Fruit fly (Drosophila melanogaster) whole organism, embryonic: ENCODE data around the gene CG17224.

Experiments used
- Asciz ChIP-seq: fragments of 200-800 bp; sonication (Bioruptor generic); optimal IDR thresholded peaks from 2 replicates; lab custom pipeline; 2017; ENCODE audit warnings: missing biosample characterization, mild to moderate bottlenecking, missing genetic modification characterization, missing genetic modification reagents
- BEAF-32 ChIP-seq: fragments of 200-800 bp; sonication (Bioruptor generic); optimal IDR thresholded peaks from 3 replicates; lab custom pipeline; 2017; ENCODE audit warnings: missing biosample characterization, missing genetic modification characterization, mild to moderate bottlenecking, moderate library complexity, missing genetic modification reagents
- CG10366 ChIP-seq: fragments of 200-800 bp; sonication (Bioruptor generic); IDR thresholded peaks from 2 replicates; pipeline ENCODE4 v1.3.6; 2022; ENCODE audit warnings: missing biosample characterization, missing genetic modification characterization
- CG11093 ChIP-seq: fragments of 200-800 bp; sonication (Bioruptor generic); IDR thresholded peaks from 3 replicates; pipeline ENCODE4 v1.3.6; 2022; ENCODE audit warnings: missing biosample characterization, missing genetic modification characterization
- CG12236 ChIP-seq: fragments of 200-800 bp; sonication (Bioruptor generic); optimal IDR thresholded peaks from 2 replicates; lab custom pipeline; 2016; ENCODE audit warnings: missing biosample characterization, missing genetic modification characterization
- CG12659 ChIP-seq: fragments of 200-800 bp; sonication (Bioruptor generic); optimal IDR thresholded peaks from 3 replicates; lab custom pipeline; 2017; ENCODE audit warnings: mild to moderate bottlenecking, missing biosample characterization, missing genetic modification reagents, missing genetic modification characterization
- CG12769 ChIP-seq: fragments of 200-800 bp; sonication (Bioruptor generic); optimal IDR thresholded peaks from 2 replicates; lab custom pipeline; 2019; ENCODE audit warnings: missing biosample characterization, mild to moderate bottlenecking, missing genetic modification characterization, moderate library complexity
- CG13287 ChIP-seq: fragments of 200-800 bp; sonication (Bioruptor generic); IDR thresholded peaks from 2 replicates; pipeline ENCODE4 v1.3.6; 2022; ENCODE audit warnings: missing biosample characterization, missing genetic modification characterization; ENCODE audit not compliant: partially characterized antibody
- CG13624 ChIP-seq: fragments of 200-800 bp; sonication (Bioruptor generic); optimal IDR thresholded peaks from 2 replicates; lab custom pipeline; 2016; ENCODE audit warnings: missing biosample characterization, missing genetic modification characterization
- CG14965 ChIP-seq: fragments of 200-800 bp; sonication (Bioruptor generic); optimal IDR thresholded peaks from 2 replicates; lab custom pipeline; 2016; ENCODE audit warnings: missing biosample characterization, missing genetic modification characterization, borderline replicate concordance
- CG15269 ChIP-seq: fragments of 200-800 bp; sonication (Bioruptor generic); optimal IDR thresholded peaks from 2 replicates; lab custom pipeline; 2018; ENCODE audit warnings: missing biosample characterization, mild to moderate bottlenecking, missing genetic modification characterization, moderate library complexity
- CG15479 ChIP-seq: fragments of 200-800 bp; sonication (Bioruptor generic); optimal IDR thresholded peaks from 3 replicates; lab custom pipeline; 2019; ENCODE audit warnings: missing biosample characterization, mild to moderate bottlenecking, missing genetic modification characterization, moderate library complexity
- CG2712 ChIP-seq: fragments of 200-800 bp; optimal IDR thresholded peaks from 3 replicates; lab custom pipeline; 2019; ENCODE audit warnings: missing biosample characterization, mild to moderate bottlenecking, missing genetic modification characterization, moderate library complexity
- CG31388 ChIP-seq: fragments of 200-800 bp; sonication (Bioruptor generic); optimal IDR thresholded peaks from 2 replicates; lab custom pipeline; 2016; ENCODE audit warnings: missing biosample characterization, missing genetic modification characterization
- CG3847 ChIP-seq: fragments of 200-800 bp; sonication (Bioruptor generic); IDR thresholded peaks from 2 replicates; pipeline ENCODE4 v1.3.6; 2022; ENCODE audit warnings: missing biosample characterization, missing genetic modification characterization
- CG6854 ChIP-seq: fragments of 200-800 bp; sonication (Bioruptor generic); optimal IDR thresholded peaks from 3 replicates; lab custom pipeline; 2017; ENCODE audit warnings: missing biosample characterization, mild to moderate bottlenecking, missing genetic modification characterization
- CG7357 ChIP-seq: fragments of 200-800 bp; sonication (Bioruptor generic); IDR thresholded peaks from 3 replicates; pipeline ENCODE4 v1.3.6; 2022; ENCODE audit warnings: missing biosample characterization, missing genetic modification characterization
- CG7745 ChIP-seq: fragments of 200-800 bp; sonication (Bioruptor generic); optimal IDR thresholded peaks from 2 replicates; lab custom pipeline; 2018; ENCODE audit warnings: missing biosample characterization, mild to moderate bottlenecking, missing genetic modification characterization, moderate library complexity
- CG9215 ChIP-seq: fragments of 200-800 bp; sonication (Bioruptor generic); IDR thresholded peaks from 2 replicates; pipeline ENCODE4 v1.3.6; 2022; ENCODE audit warnings: missing biosample characterization, missing genetic modification characterization
- CG9932 ChIP-seq: fragments of 200-800 bp; sonication (Bioruptor generic); IDR thresholded peaks from 2 replicates; pipeline ENCODE4 v1.3.6; 2022; ENCODE audit warnings: missing biosample characterization, missing genetic modification characterization
- E2f1 ChIP-seq: fragments of 200-800 bp; sonication (Bioruptor generic); IDR thresholded peaks from 2 replicates; pipeline ENCODE4 v1.3.6; 2022; ENCODE audit warnings: missing biosample characterization, missing genetic modification characterization
- HHEX ChIP-seq: fragments of 200-800 bp; sonication (Bioruptor generic); optimal IDR thresholded peaks from 3 replicates; lab custom pipeline; 2017; ENCODE audit warnings: missing biosample characterization, mild to moderate bottlenecking, missing genetic modification characterization, missing genetic modification reagents
- HLHmδ ChIP-seq: fragments of 200-800 bp; sonication (Bioruptor generic); optimal IDR thresholded peaks from 2 replicates; lab custom pipeline; 2018; ENCODE audit warnings: missing biosample characterization, mild to moderate bottlenecking, missing genetic modification characterization, moderate library complexity
- Lim3 ChIP-seq: fragments of 200-800 bp; sonication (Bioruptor generic); IDR thresholded peaks from 2 replicates; pipeline ENCODE4 v1.3.6; 2022; ENCODE audit warnings: missing biosample characterization, missing genetic modification characterization
- Mes4 ChIP-seq: fragments of 200-800 bp; sonication (Bioruptor generic); optimal IDR thresholded peaks from 2 replicates; lab custom pipeline; 2016; ENCODE audit warnings: missing biosample characterization, missing genetic modification characterization
- Myb ChIP-seq: fragments of 200-800 bp; sonication (Bioruptor generic); optimal IDR thresholded peaks from 2 replicates; lab custom pipeline; 2016; ENCODE audit warnings: missing biosample characterization, missing genetic modification characterization
- Opbp ChIP-seq: fragments of 200-800 bp; sonication (Bioruptor generic); IDR thresholded peaks from 3 replicates; pipeline ENCODE4 v1.3.6; 2022; ENCODE audit warnings: missing biosample characterization, missing genetic modification characterization; ENCODE audit not compliant: partially characterized antibody
- Scr ChIP-seq: fragments of 200-800 bp; sonication (Bioruptor generic); IDR thresholded peaks from 2 replicates; pipeline ENCODE4 v1.3.6; 2022; ENCODE audit warnings: missing biosample characterization, missing genetic modification characterization; ENCODE audit not compliant: partially characterized antibody
- ab ChIP-seq: fragments of 200-800 bp; sonication (Bioruptor generic); optimal IDR thresholded peaks from 2 replicates; lab custom pipeline; 2016; ENCODE audit warnings: missing biosample characterization, missing genetic modification characterization
- amos ChIP-seq: fragments of 200-800 bp; sonication (Bioruptor generic); IDR thresholded peaks from 2 replicates; pipeline ENCODE4 v1.3.6; 2022; ENCODE audit warnings: missing biosample characterization, missing genetic modification characterization; ENCODE audit not compliant: partially characterized antibody
- ash1 ChIP-seq: fragments of 200-800 bp; sonication (Bioruptor generic); optimal IDR thresholded peaks from 2 replicates; lab custom pipeline; 2018; ENCODE audit warnings: missing biosample characterization, mild to moderate bottlenecking, missing genetic modification characterization
- ato ChIP-seq: fragments of 200-800 bp; sonication (Bioruptor generic); IDR thresholded peaks from 2 replicates; pipeline ENCODE4 v1.3.6; 2022; ENCODE audit warnings: missing biosample characterization, missing genetic modification characterization; ENCODE audit not compliant: partially characterized antibody
- bowl ChIP-seq: fragments of 200-800 bp; sonication (Bioruptor generic); IDR thresholded peaks from 2 replicates; pipeline ENCODE4 v1.3.6; 2022; ENCODE audit warnings: missing biosample characterization, missing genetic modification characterization
- br ChIP-seq: fragments of >200 bp; optimal IDR thresholded peaks from 2 replicates; lab custom pipeline; 2017
- croc ChIP-seq: fragments of 200-800 bp; sonication (Bioruptor generic); conservative IDR thresholded peaks from 3 replicates; pipeline ENCODE4 v1.3.6; 2022; ENCODE audit warnings: missing biosample characterization, missing genetic modification characterization
- crol ChIP-seq: fragments of 200-800 bp; sonication (Bioruptor generic); IDR thresholded peaks from 2 replicates; pipeline ENCODE4 v1.3.6; 2022; ENCODE audit warnings: missing biosample characterization, missing genetic modification characterization
- ewg ChIP-seq: fragments of 200-800 bp; sonication (Bioruptor generic); optimal IDR thresholded peaks from 3 replicates; lab custom pipeline; 2017; ENCODE audit warnings: mild to moderate bottlenecking, missing biosample characterization, missing genetic modification reagents, missing genetic modification characterization
- grau ChIP-seq: fragments of 200-800 bp; optimal IDR thresholded peaks from 3 replicates; lab custom pipeline; 2019; ENCODE audit warnings: missing biosample characterization, mild to moderate bottlenecking, missing genetic modification characterization, moderate library complexity
- hbn ChIP-seq: fragments of 200-800 bp; sonication (Bioruptor generic); IDR thresholded peaks from 2 replicates; pipeline ENCODE4 v1.3.6; 2022; ENCODE audit warnings: missing biosample characterization, missing genetic modification characterization; ENCODE audit not compliant: partially characterized antibody
- hth ChIP-seq: fragments of >200 bp; optimal IDR thresholded peaks from 2 replicates; lab custom pipeline; 2017; ENCODE audit warnings: inconsistent platforms
- ken ChIP-seq: fragments of 200-800 bp; sonication (Bioruptor generic); IDR thresholded peaks from 3 replicates; pipeline ENCODE4 v1.3.6; 2022; ENCODE audit warnings: missing biosample characterization, missing genetic modification characterization
- kni ChIP-seq: fragments of 200-800 bp; sonication (Bioruptor generic); optimal IDR thresholded peaks from 3 replicates; lab custom pipeline; 2017; ENCODE audit warnings: mild to moderate bottlenecking, missing biosample characterization, missing genetic modification reagents, missing genetic modification characterization
- mam ChIP-seq: fragments of 200-800 bp; sonication (Bioruptor generic); optimal IDR thresholded peaks from 3 replicates; lab custom pipeline; 2016; ENCODE audit warnings: missing biosample characterization, missing genetic modification characterization
- nerfin-1 ChIP-seq: fragments of 200-800 bp; sonication (Bioruptor generic); optimal IDR thresholded peaks from 3 replicates; lab custom pipeline; 2019; ENCODE audit warnings: missing biosample characterization, mild to moderate bottlenecking, missing genetic modification characterization, moderate library complexity
- org-1 ChIP-seq: fragments of 200-800 bp; sonication (Bioruptor generic); optimal IDR thresholded peaks from 2 replicates; lab custom pipeline; 2017; ENCODE audit warnings: missing biosample characterization, missing genetic modification characterization
- rib ChIP-seq: fragments of 200-800 bp; sonication (Bioruptor generic); IDR thresholded peaks from 2 replicates; pipeline ENCODE4 v1.3.6; 2022; ENCODE audit warnings: missing biosample characterization, missing genetic modification characterization
- run ChIP-seq: fragments of 200-800 bp; sonication (Bioruptor generic); optimal IDR thresholded peaks from 3 replicates; lab custom pipeline; 2018; ENCODE audit warnings: missing biosample characterization, mild to moderate bottlenecking, missing genetic modification characterization
- seq ChIP-seq: fragments of 200-800 bp; sonication (Bioruptor generic); IDR thresholded peaks from 2 replicates; pipeline ENCODE4 v1.3.6; 2022; ENCODE audit warnings: missing biosample characterization, missing genetic modification characterization
- tin ChIP-seq: fragments of 200-800 bp; sonication (Bioruptor generic); optimal IDR thresholded peaks from 3 replicates; lab custom pipeline; 2016; ENCODE audit warnings: missing biosample characterization, missing genetic modification characterization
- tup ChIP-seq: fragments of 200-800 bp; sonication (Bioruptor generic); optimal IDR thresholded peaks from 2 replicates; lab custom pipeline; 2016; ENCODE audit warnings: missing biosample characterization, mild to moderate bottlenecking, missing genetic modification characterization, moderate library complexity
- vnd ChIP-seq: fragments of 200-800 bp; sonication (Bioruptor generic); IDR thresholded peaks from 3 replicates; pipeline ENCODE4 v1.3.6; 2022; ENCODE audit warnings: missing biosample characterization, missing genetic modification characterization; ENCODE audit not compliant: partially characterized antibody

The CG17224 gene

DNA sequence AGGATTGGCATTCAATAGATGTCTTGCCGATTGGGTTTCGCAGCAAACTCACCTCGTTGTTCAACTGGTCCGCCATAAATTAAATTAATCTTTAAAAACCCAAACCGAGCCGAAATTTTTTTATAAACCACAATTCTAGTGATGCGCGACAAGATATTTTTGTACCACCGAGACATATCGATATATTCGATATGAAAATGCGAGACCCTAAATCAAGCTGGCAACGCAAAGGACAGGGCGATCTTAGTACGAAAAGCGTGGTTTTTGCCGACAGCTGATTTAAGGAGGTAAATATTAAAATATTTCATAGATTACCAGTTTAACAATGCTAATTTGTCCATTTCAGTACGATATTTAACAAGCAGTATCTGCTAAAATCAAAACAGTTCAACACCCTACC, 10.9 kb upstream of the CG17224 start, which contains the start of the genes Sf3b2 and CG17219 (continued):
- TF ChIP-seq Asciz = no peak
- no peak for TF ChIP-seq nerfin-1
- TF ChIP-seq hbn (GFP tag; lab: Robert Waterston, UW) = peak; percentile 58
- TF ChIP-seq CG2712 = no peak
- TF ChIP-seq Opbp (GFP tag; lab: Robert Waterston, UW) = peak; percentile 77
- no peak for TF ChIP-seq CG14965
- peak; percentile 82 for TF ChIP-seq amos (GFP tag; lab: Robert Waterston, UW)
- no peak for TF ChIP-seq E2f1 (GFP tag; lab: Robert Waterston, UW)
- no peak for TF ChIP-seq ato
- TF ChIP-seq CG13287 (GFP tag; lab: Robert Waterston, UW) = peak; percentile 80
- no peak for TF ChIP-seq CG10366 (GFP tag; lab: Robert Waterston, UW)
- TF ChIP-seq bowl = no peak
- no peak for TF ChIP-seq tup (GFP tag; lab: Kevin White, UChicago)
- TF ChIP-seq crol (GFP tag; lab: Robert Waterston, UW) = no peak
- TF ChIP-seq HHEX = no peak
- TF ChIP-seq Scr (GFP tag; lab: Robert Waterston, UW) = peak; percentile 76
- TF ChIP-seq run = peak; percentile 74
- TF ChIP-seq Myb = peak; percentile 78
- no peak for TF ChIP-seq seq (GFP tag; lab: Robert Waterston, UW)
- TF ChIP-seq CG11093 = no peak
- no peak for TF ChIP-seq ash1
- TF ChIP-seq tin = peak; percentile 3
- no peak for TF ChIP-seq rib (GFP tag; lab: Robert Waterston, UW)
- TF ChIP-seq croc (GFP tag; lab: Robert Waterston, UW) = no peak
- TF ChIP-seq CG3847 (GFP tag; lab: Robert Waterston, UW) = peak; percentile 54
- peak; percentile 39 for TF ChIP-seq mam
- no peak for TF ChIP-seq Lim3
- TF ChIP-seq CG12659 = peak; percentile 62
- TF ChIP-seq HLHmδ (GFP tag; lab: Kevin White, UChicago) = no peak
- no peak for TF ChIP-seq CG15479
- no peak for TF ChIP-seq Mes4
- TF ChIP-seq ken (GFP tag; lab: Robert Waterston, UW) = no peak
- peak; percentile 52; the same call in 2 of the 3 replicates for TF ChIP-seq vnd (GFP tag; lab: Robert Waterston, UW)
- TF ChIP-seq ewg = no peak
- no peak for TF ChIP-seq CG9215 (GFP tag; lab: Robert Waterston, UW)
- peak; percentile 49; the same call in 1 of the 2 replicates for TF ChIP-seq CG9932 (GFP tag; lab: Robert Waterston, UW)
- TF ChIP-seq org-1 (GFP tag; lab: Kevin White, UChicago) = no peak
- TF ChIP-seq CG6854 (GFP tag; lab: Kevin White, UChicago) = no peak
- peak; percentile 23 for TF ChIP-seq CG13624 (GFP tag; lab: Kevin White, UChicago)
- peak; percentile 85 for TF ChIP-seq BEAF-32 (GFP tag; lab: Kevin White, UChicago)
- TF ChIP-seq CG15269 = no peak
- TF ChIP-seq grau (tag; lab: Kevin White, UChicago) = no peak
- no peak for TF ChIP-seq CG7357 (GFP tag; lab: Robert Waterston, UW)
- no peak for TF ChIP-seq ab (GFP tag; lab: Kevin White, UChicago)
- no peak for TF ChIP-seq CG12236
- no peak for TF ChIP-seq hth (lab: Kevin White, UChicago)
- no peak for TF ChIP-seq kni
- TF ChIP-seq br (lab: Kevin White, UChicago) = no peak
- no peak for TF ChIP-seq CG12769 (tag; lab: Kevin White, UChicago)
- TF ChIP-seq CG7745 (tag; lab: Kevin White, UChicago) = no peak
- TF ChIP-seq CG31388 (GFP tag; lab: Kevin White, UChicago) = no peak
